Worm (Caenorhabditis elegans) whole organism, L2 larva: Measurements from ENCODE around the gene C54F6.17.

ENCODE experiments used
- C34F6.9 ChIP-seq: fragments of 150-350 bp; optimal IDR thresholded peaks from 2 replicates; lab custom pipeline; 2014; ENCODE audit warnings: missing biosample characterization, missing genetic modification characterization
- F13H6.1 ChIP-seq: sonication (generic microtip); optimal IDR thresholded peaks from 2 replicates; lab custom pipeline; 2016; ENCODE audit warnings: missing genetic modification characterization, missing compliant biosample characterization
- ZK546.5 ChIP-seq: sonication (generic microtip); optimal IDR thresholded peaks from 2 replicates; lab custom pipeline; 2017; ENCODE audit warnings: missing biosample characterization, missing genetic modification characterization
- aly-2 ChIP-seq: fragments of 150-350 bp; optimal IDR thresholded peaks from 2 replicates; lab custom pipeline; 2014; ENCODE audit warnings: missing biosample characterization, missing genetic modification characterization
- ama-1 ChIP-seq: fragments of 150-350 bp; optimal IDR thresholded peaks from 2 replicates; lab custom pipeline; 2018; ENCODE audit warnings: inconsistent platforms
- ceh-16 ChIP-seq: fragments of 150-350 bp; optimal IDR thresholded peaks from 2 replicates; lab custom pipeline; 2014; ENCODE audit warnings: missing biosample characterization, missing genetic modification characterization
- ceh-82 ChIP-seq: fragments of 150-350 bp; optimal IDR thresholded peaks from 2 replicates; lab custom pipeline; 2014; ENCODE audit warnings: missing biosample characterization, missing genetic modification characterization
- dmd-4 ChIP-seq: sonication (generic microtip); optimal IDR thresholded peaks from 2 replicates; lab custom pipeline; 2017; ENCODE audit warnings: missing biosample characterization, missing genetic modification characterization
- elt-1 ChIP-seq: fragments of 150-350 bp; optimal IDR thresholded peaks from 2 replicates; lab custom pipeline; 2014; ENCODE audit warnings: missing biosample characterization, missing genetic modification characterization
- gmeb-1 ChIP-seq: fragments of 150-350 bp; optimal IDR thresholded peaks from 2 replicates; lab custom pipeline; 2014; ENCODE audit warnings: missing biosample characterization, missing genetic modification characterization
- lin-11 ChIP-seq: fragments of 150-350 bp; sonication (generic microtip); optimal IDR thresholded peaks from 2 replicates; lab custom pipeline; 2014; ENCODE audit warnings: missing biosample characterization, missing genetic modification characterization, inconsistent platforms, mixed read lengths
- lin-39 ChIP-seq: fragments of 150-350 bp; optimal IDR thresholded peaks from 2 replicates; lab custom pipeline; 2014; ENCODE audit warnings: missing biosample characterization, missing genetic modification reagents, missing genetic modification characterization
- lsy-2 ChIP-seq, 2 experiments: fragments of 150-350 bp in 1 of 2; sonication (generic microtip) in 1 of 2; optimal IDR thresholded peaks; 2 replicates each; lab custom pipeline; 2014 to 2017; ENCODE audit warnings: missing biosample characterization in 2 of 2, missing genetic modification characterization in 2 of 2
- mab-5 ChIP-seq: fragments of 150-350 bp; optimal IDR thresholded peaks from 2 replicates; lab custom pipeline; 2014; ENCODE audit warnings: missing biosample characterization, missing genetic modification characterization
- mbf-1 ChIP-seq: sonication (generic microtip); optimal IDR thresholded peaks from 2 replicates; lab custom pipeline; 2017; ENCODE audit warnings: missing biosample characterization, missing genetic modification characterization
- mdl-1 ChIP-seq, 2 experiments: fragments of 150-350 bp in 1 of 2; sonication (generic microtip) in 1 of 2; optimal IDR thresholded peaks; 2 replicates each; lab custom pipeline; 2017; ENCODE audit warnings: missing biosample characterization in 2 of 2, missing genetic modification characterization in 2 of 2
- nhr-10 ChIP-seq: sonication (generic microtip); optimal IDR thresholded peaks from 2 replicates; lab custom pipeline; 2017; ENCODE audit warnings: missing biosample characterization, missing genetic modification characterization
- nhr-12 ChIP-seq: fragments of 150-350 bp; optimal IDR thresholded peaks from 2 replicates; lab custom pipeline; 2014; ENCODE audit warnings: missing biosample characterization, missing genetic modification characterization
- nhr-21 ChIP-seq: fragments of 150-350 bp; optimal IDR thresholded peaks from 2 replicates; lab custom pipeline; 2014; ENCODE audit warnings: missing biosample characterization, missing genetic modification characterization
- nhr-23 ChIP-seq: fragments of 150-350 bp; optimal IDR thresholded peaks from 2 replicates; lab custom pipeline; 2014; ENCODE audit warnings: missing biosample characterization, missing genetic modification reagents, missing genetic modification characterization
- nhr-237 ChIP-seq: fragments of 150-350 bp; optimal IDR thresholded peaks from 2 replicates; lab custom pipeline; 2014; ENCODE audit warnings: missing biosample characterization, missing genetic modification characterization
- nhr-25 ChIP-seq: fragments of 150-350 bp; sonication (generic microtip); optimal IDR thresholded peaks from 3 replicates; lab custom pipeline; 2014; ENCODE audit warnings: missing biosample characterization, missing genetic modification characterization
- nhr-6 ChIP-seq: fragments of 150-350 bp; optimal IDR thresholded peaks from 2 replicates; lab custom pipeline; 2014; ENCODE audit warnings: missing biosample characterization, missing genetic modification characterization
- nhr-77 ChIP-seq: fragments of 150-350 bp; optimal IDR thresholded peaks from 2 replicates; lab custom pipeline; 2014; ENCODE audit warnings: missing biosample characterization, missing genetic modification characterization
- peb-1 ChIP-seq: fragments of 150-350 bp; optimal IDR thresholded peaks from 2 replicates; lab custom pipeline; 2014; ENCODE audit warnings: missing biosample characterization, missing genetic modification characterization
- sem-4 ChIP-seq: fragments of 150-350 bp; optimal IDR thresholded peaks from 2 replicates; lab custom pipeline; 2014; ENCODE audit warnings: missing biosample characterization, missing genetic modification reagents, missing genetic modification characterization
- skn-1 ChIP-seq: sonication (generic microtip); optimal IDR thresholded peaks from 2 replicates; lab custom pipeline; 2017; ENCODE audit warnings: missing biosample characterization, missing genetic modification characterization
- sma-3 ChIP-seq: sonication (generic microtip); optimal IDR thresholded peaks from 2 replicates; lab custom pipeline; 2016; ENCODE audit warnings: missing genetic modification reagents, missing genetic modification characterization, missing compliant biosample characterization
- sma-9 ChIP-seq, 2 experiments: fragments of 150-350 bp in 1 of 2; sonication (generic microtip) in 1 of 2; optimal IDR thresholded peaks; 2 replicates each; lab custom pipeline; 2014 to 2016; ENCODE audit warnings: missing genetic modification characterization in 2 of 2, mild to moderate bottlenecking in 1 of 2, missing biosample characterization in 1 of 2, missing compliant biosample characterization in 1 of 2, missing genetic modification reagents in 1 of 2, moderate library complexity in 1 of 2
- unc-39 ChIP-seq: fragments of 150-350 bp; optimal IDR thresholded peaks from 2 replicates; lab custom pipeline; 2014; ENCODE audit warnings: missing biosample characterization, missing genetic modification characterization
- unc-55 ChIP-seq: fragments of 150-350 bp; sonication (generic microtip); optimal IDR thresholded peaks from 3 replicates; lab custom pipeline; 2014; ENCODE audit warnings: missing biosample characterization, missing genetic modification reagents, missing genetic modification characterization
- unc-62 ChIP-seq: fragments of 150-350 bp; optimal IDR thresholded peaks from 2 replicates; lab custom pipeline; 2014; ENCODE audit warnings: missing biosample characterization, missing genetic modification reagents, missing genetic modification characterization
- ztf-11 ChIP-seq: sonication (generic microtip); optimal IDR thresholded peaks from 2 replicates; lab custom pipeline; 2017; ENCODE audit warnings: missing biosample characterization, missing genetic modification characterization
- ztf-4 ChIP-seq: fragments of 150-350 bp; optimal IDR thresholded peaks from 2 replicates; lab custom pipeline; 2014; ENCODE audit warnings: missing biosample characterization, missing genetic modification characterization

Gene C54F6.17

ce11 chrV:7492924-7493323, 34.3 kb upstream of the C54F6.17 start, which contains the start of gene srbc-10:
TSS of gene srbc-10 (minus strand) at chrV:7493024.
- TF ChIP-seq sma-3 (no peak), nhr-237 (no peak), lsy-2 (tag; optimal IDR thresholded peaks at IDR 0.05; lab: Kevin White, UChicago) (no peak), mbf-1 (tag; lab: Kevin White, UChicago) (no peak), ztf-11 (tag; lab: Kevin White, UChicago) (no peak), peb-1 (tag; lab: Kevin White, UChicago) (no peak), C34F6.9 (tag; lab: Kevin White, UChicago) (no peak), nhr-23 (tag; lab: Kevin White, UChicago) (no peak), unc-62 (GFP tag; lab: Kevin White, UChicago) (no peak), ZK546.5 (tag; lab: Kevin White, UChicago) (no peak), unc-39 (tag; lab: Kevin White, UChicago) (no peak), F13H6.1 (tag; lab: Kevin White, UChicago) (no peak), ztf-4 (tag; lab: Kevin White, UChicago) (no peak), mab-5 (no peak), unc-55 (GFP tag; lab: Kevin White, UChicago) (no peak), lin-39 (no peak), nhr-21 (tag; lab: Kevin White, UChicago) (no peak), lin-11 (no peak)

ce11 chrV:7495189-7495588, 32.1 kb upstream of the C54F6.17 start, which contains the start of gene srbc-11:
TSS of gene srbc-11 (minus strand) at chrV:7495289.
- TF ChIP-seq nhr-23 (tag; lab: Kevin White, UChicago) (no peak), nhr-237 (no peak), lin-39 (no peak), ceh-82 (tag; lab: Kevin White, UChicago) (no peak)

ce11 chrV:7497440-7497839, 29.8 kb upstream of the C54F6.17 start, which contains the start of gene srh-79:
TSS of gene srh-79 (plus strand) at chrV:7497740.
- TF ChIP-seq sma-3 = no peak
- no peak for TF ChIP-seq peb-1 (tag; lab: Kevin White, UChicago)
- no peak for TF ChIP-seq F13H6.1 (tag; lab: Kevin White, UChicago)
- TF ChIP-seq, all 48 proteins: peak for 0

ce11 chrV:7501194-7501593, 26.1 kb upstream of the C54F6.17 start:
- TF ChIP-seq nhr-6 (tag; lab: Kevin White, UChicago) (no peak), nhr-77 (no peak), skn-1 (tag; lab: Kevin White, UChicago) (no peak), nhr-21 (tag; lab: Kevin White, UChicago) (no peak), mdl-1 (tag; optimal IDR thresholded peaks at IDR 0.05; lab: Kevin White, UChicago) (no peak), nhr-23 (tag; lab: Kevin White, UChicago) (no peak), nhr-12 (tag; lab: Kevin White, UChicago) (no peak), ama-1 (lab: Kevin White, UChicago) (no peak), ztf-4 (tag; lab: Kevin White, UChicago) (no peak), aly-2 (no peak), sem-4 (tag; lab: Kevin White, UChicago) (no peak), elt-1 (tag; lab: Kevin White, UChicago) (no peak), lin-39 (no peak), ceh-16 (no peak), unc-55 (GFP tag; lab: Kevin White, UChicago) (no peak), nhr-25 (no peak), gmeb-1 (tag; lab: Kevin White, UChicago) (no peak), dmd-4 (tag; lab: Kevin White, UChicago) (no peak), nhr-237 (no peak), ztf-11 (tag; lab: Kevin White, UChicago) (no peak)

ce11 chrV:7504271-7504670, 23.0 kb upstream of the C54F6.17 start, which contains the start of gene srh-229:
TSS of gene srh-229 (minus strand) at chrV:7504371.
- TF ChIP-seq ama-1 (lab: Kevin White, UChicago) (no peak), nhr-10 (no peak), unc-55 (GFP tag; lab: Kevin White, UChicago) (no peak)

ce11 chrV:7506207-7506606, 21.0 kb upstream of the C54F6.17 start:
- TF ChIP-seq nhr-6 (tag; lab: Kevin White, UChicago) (no peak), aly-2 (no peak), sma-9 (GFP tag; optimal IDR thresholded peaks at IDR 0.05; lab: Kevin White, UChicago) (peak; percentile 34), sma-9 (tag; optimal IDR thresholded peaks at IDR 0.05; lab: Kevin White, UChicago) (no peak), nhr-237 (no peak), nhr-21 (tag; lab: Kevin White, UChicago) (peak; percentile 10)
- TF ChIP-seq, all 48 proteins: peak for 2
